Worm (Caenorhabditis elegans): ENCODE results near the gene R102.4.

ce11 chrIV:10714594-10714993, 19.5 kb upstream of the R102.4 start:
- TF ChIP-seq fos-1 (tag; optimal IDR thresholded peaks at IDR 0.05) (no peak), unc-62 (GFP tag; optimal IDR thresholded peaks at IDR 0.05) (no peak), nhr-23 (tag; optimal IDR thresholded peaks at IDR 0.05) (no peak), nhr-76 (tag; optimal IDR thresholded peaks at IDR 0.05) (no peak), ZK546.5 (tag; optimal IDR thresholded peaks at IDR 0.05) (no peak), lsy-12 (tag; optimal IDR thresholded peaks at IDR 0.05) (no peak), ztf-11 (tag; optimal IDR thresholded peaks at IDR 0.05) (no peak), nhr-25 (tag; optimal IDR thresholded peaks at IDR 0.05) (no peak), fkh-10 (GFP tag; optimal IDR thresholded peaks at IDR 0.05) (no peak)

All from whole organism, L3 larva.